Fruit fly (Drosophila melanogaster) whole organism, prepupa: ENCODE results near the gene CG32106.

Experiments used
- CG11294 ChIP-seq: fragments of 200-800 bp; sonication (Bioruptor generic); IDR thresholded peaks from 2 replicates; pipeline ENCODE4 v1.3.6; 2022; ENCODE audit warnings: missing biosample characterization, missing genetic modification characterization
- CG11902 ChIP-seq: fragments of 200-800 bp; sonication (Bioruptor generic); optimal IDR thresholded peaks from 3 replicates; lab custom pipeline; 2016; ENCODE audit warnings: missing biosample characterization, missing genetic modification characterization
- CG15336 ChIP-seq: fragments of 200-800 bp; sonication (Bioruptor generic); IDR thresholded peaks from 2 replicates; pipeline ENCODE4 v1.3.6; 2022; ENCODE audit warnings: missing biosample characterization, missing genetic modification characterization
- CG3032 ChIP-seq: fragments of 200-800 bp; optimal IDR thresholded peaks from 2 replicates; lab custom pipeline; 2019; ENCODE audit warnings: missing biosample characterization, mild to moderate bottlenecking, missing genetic modification characterization, moderate library complexity
- Ets21C ChIP-seq: fragments of 200-800 bp; sonication (Bioruptor generic); optimal IDR thresholded peaks from 3 replicates; lab custom pipeline; 2016; ENCODE audit warnings: missing biosample characterization, missing genetic modification characterization
- Lpt ChIP-seq: fragments of 200-800 bp; sonication (Bioruptor generic); optimal IDR thresholded peaks from 3 replicates; lab custom pipeline; 2016; ENCODE audit warnings: missing biosample characterization, missing genetic modification characterization
- OdsH ChIP-seq: fragments of 200-800 bp; sonication (Bioruptor generic); optimal IDR thresholded peaks from 3 replicates; lab custom pipeline; 2016; ENCODE audit warnings: missing biosample characterization, missing genetic modification characterization
- eg ChIP-seq: fragments of 200-800 bp; sonication (Bioruptor generic); IDR thresholded peaks from 3 replicates; pipeline ENCODE4 v1.3.6; 2022; ENCODE audit warnings: missing biosample characterization, missing genetic modification characterization
- fd85E ChIP-seq: fragments of 200-800 bp; sonication (Bioruptor generic); optimal IDR thresholded peaks from 3 replicates; lab custom pipeline; 2016; ENCODE audit warnings: missing biosample characterization, missing genetic modification characterization
- salr ChIP-seq, 2 experiments: fragments of 200-800 bp; sonication (Bioruptor generic); optimal IDR thresholded peaks; 3 replicates each; lab custom pipeline; 2016 to 2018; ENCODE audit warnings: missing biosample characterization in 2 of 2, missing genetic modification characterization in 2 of 2, mild to moderate bottlenecking in 1 of 2
- spab ChIP-seq: fragments of 200-800 bp; sonication (Bioruptor generic); optimal IDR thresholded peaks from 2 replicates; lab custom pipeline; 2017; ENCODE audit warnings: missing biosample characterization, mild to moderate bottlenecking, missing genetic modification characterization, missing genetic modification reagents
- ss ChIP-seq, 2 experiments: fragments of 200-800 bp; sonication (Bioruptor generic); optimal IDR thresholded peaks; 2 replicates in 1 of 2; 3 replicates in 1 of 2; lab custom pipeline; 2017 to 2018; ENCODE audit warnings: mild to moderate bottlenecking in 2 of 2, missing biosample characterization in 2 of 2, missing genetic modification characterization in 2 of 2, moderate library complexity in 1 of 2

DNA sequence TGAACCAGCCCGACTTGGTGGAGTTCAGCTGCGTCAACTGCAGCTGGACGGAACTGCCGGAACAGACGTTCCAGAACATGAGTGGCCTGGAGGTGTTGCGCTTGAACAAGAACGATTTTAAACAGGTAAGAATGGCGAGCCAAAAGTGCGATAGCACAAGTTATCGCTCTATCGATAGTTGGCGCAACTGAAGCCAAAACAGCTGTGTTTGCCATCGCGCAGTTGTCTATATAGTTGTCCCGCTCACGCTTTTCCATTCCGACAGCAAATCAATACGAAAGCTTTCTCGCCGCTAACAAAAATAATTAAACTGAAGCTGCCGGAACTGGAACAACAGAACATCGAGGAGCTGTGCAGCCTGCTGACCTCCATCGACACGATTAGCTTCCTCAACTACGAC is 16.0 kb upstream of the CG32106 start:
- no peak for TF ChIP-seq OdsH (GFP tag; lab: Kevin White, UChicago)
- no peak for TF ChIP-seq eg (GFP tag; lab: Robert Waterston, UW)
- TF ChIP-seq fd85E (GFP tag; lab: Kevin White, UChicago): no peak
- no peak for TF ChIP-seq Lpt (GFP tag; lab: Kevin White, UChicago)
- no peak for TF ChIP-seq CG3032
- TF ChIP-seq spab (GFP tag; lab: Kevin White, UChicago): no peak
- no peak for TF ChIP-seq salr (GFP tag; optimal IDR thresholded peaks at IDR 0.05; lab: Kevin White, UChicago)
- no peak for TF ChIP-seq CG15336
- no peak for TF ChIP-seq CG11294 (GFP tag; lab: Robert Waterston, UW)
- TF ChIP-seq ss (GFP tag; optimal IDR thresholded peaks at IDR 0.05; lab: Kevin White, UChicago): no peak
- TF ChIP-seq Ets21C: no peak
- no peak for TF ChIP-seq CG11902
